Worm (Caenorhabditis elegans) whole organism, L1 larva: Measurements from ENCODE around the gene cbn-1.

Source experiments
- C16A3.4 ChIP-seq: fragments of 150-350 bp; optimal IDR thresholded peaks from 2 replicates; lab custom pipeline; 2014; ENCODE audit warnings: missing biosample characterization, missing genetic modification characterization
- alr-1 ChIP-seq: fragments of 200-800 bp; sonication (Bioruptor generic); optimal IDR thresholded peaks from 2 replicates; lab custom pipeline; 2018; ENCODE audit warnings: borderline replicate concordance, mild to moderate bottlenecking, missing genetic modification characterization, missing compliant biosample characterization
- blmp-1 ChIP-seq: fragments of 150-350 bp; optimal IDR thresholded peaks from 2 replicates; lab custom pipeline; 2014; ENCODE audit warnings: missing biosample characterization, missing genetic modification characterization
- ceh-82 ChIP-seq, 3 experiments: fragments of 150-350 bp in 1 of 3; sonication (generic microtip) in 2 of 3; optimal IDR thresholded peaks; 2 replicates each; lab custom pipeline; 2014 to 2017; ENCODE audit warnings: missing biosample characterization in 3 of 3, missing genetic modification characterization in 3 of 3
- dpl-1 ChIP-seq, 3 experiments: fragments of 150-350 bp in 2 of 3; sonication (generic microtip) in 1 of 3; optimal IDR thresholded peaks; 2 replicates each; lab custom pipeline; 2014 to 2017; ENCODE audit warnings: missing biosample characterization in 3 of 3, missing genetic modification characterization in 3 of 3, missing genetic modification reagents in 3 of 3
- dsc-1 ChIP-seq: sonication (generic microtip); optimal IDR thresholded peaks from 2 replicates; lab custom pipeline; 2016; ENCODE audit warnings: mild to moderate bottlenecking, missing genetic modification characterization, missing compliant biosample characterization
- efl-1 ChIP-seq, 4 experiments: fragments of 150-350 bp; optimal IDR thresholded peaks in 3 of 4; peaks in 1 of 4; 1 replicate in 1 of 4; 2 replicates in 3 of 4; lab custom pipeline; 2014; ENCODE audit warnings: missing biosample characterization in 2 of 4, missing genetic modification characterization in 2 of 4, missing genetic modification reagents in 2 of 4
- elt-3 ChIP-seq, 6 experiments: fragments of 150-350 bp in 1 of 6; sonication (generic microtip); optimal IDR thresholded peaks; 2 replicates each; lab custom pipeline; 2017 to 2018; ENCODE audit warnings: missing biosample characterization in 6 of 6, missing genetic modification characterization in 6 of 6, inconsistent platforms in 1 of 6
- ets-5 ChIP-seq: fragments of 200-800 bp; sonication (Bioruptor generic); IDR thresholded peaks from 2 replicates; pipeline ENCODE4 v1.3.6; 2022; ENCODE audit warnings: missing genetic modification characterization, missing compliant biosample characterization
- fkh-4 ChIP-seq: sonication (generic microtip); optimal IDR thresholded peaks from 2 replicates; lab custom pipeline; 2016; ENCODE audit warnings: missing compliant biosample characterization, missing genetic modification characterization, borderline replicate concordance
- fkh-8 ChIP-seq: sonication (generic microtip); optimal IDR thresholded peaks from 2 replicates; lab custom pipeline; 2016; ENCODE audit warnings: mild to moderate bottlenecking, missing genetic modification characterization, missing compliant biosample characterization
- hlh-17 ChIP-seq: fragments of 200-800 bp; sonication (Bioruptor generic); optimal IDR thresholded peaks from 2 replicates; lab custom pipeline; 2018; ENCODE audit warnings: missing genetic modification characterization, mild to moderate bottlenecking, missing compliant biosample characterization, moderate library complexity, borderline replicate concordance
- irx-1 ChIP-seq: sonication (generic microtip); optimal IDR thresholded peaks from 2 replicates; lab custom pipeline; 2016; ENCODE audit warnings: missing genetic modification characterization, missing compliant biosample characterization
- lin-13 ChIP-seq: fragments of 150-350 bp; optimal IDR thresholded peaks from 2 replicates; lab custom pipeline; 2014; ENCODE audit warnings: missing biosample characterization, missing genetic modification reagents, missing genetic modification characterization
- lin-14 ChIP-seq: fragments of 200-800 bp; sonication (Bioruptor generic); optimal IDR thresholded peaks from 2 replicates; lab custom pipeline; 2018; ENCODE audit warnings: mild to moderate bottlenecking, missing genetic modification characterization, moderate library complexity, missing compliant biosample characterization
- lin-35 ChIP-seq, 2 experiments: fragments of 150-350 bp; optimal IDR thresholded peaks; 2 replicates each; lab custom pipeline; 2014; ENCODE audit warnings: missing biosample characterization in 2 of 2, missing genetic modification characterization in 2 of 2, missing genetic modification reagents in 2 of 2
- lin-39 ChIP-seq: fragments of 150-350 bp; optimal IDR thresholded peaks from 2 replicates; lab custom pipeline; 2014; ENCODE audit warnings: missing biosample characterization, missing genetic modification reagents, missing genetic modification characterization
- lir-3 ChIP-seq: sonication (generic microtip); optimal IDR thresholded peaks from 2 replicates; lab custom pipeline; 2016; ENCODE audit warnings: mild to moderate bottlenecking, missing genetic modification characterization, moderate library complexity, missing compliant biosample characterization; ENCODE audit not compliant: poor library complexity
- mab-9 ChIP-seq: fragments of 200-800 bp; sonication (Bioruptor generic); IDR thresholded peaks from 2 replicates; pipeline ENCODE4 v1.3.6; 2022; ENCODE audit warnings: missing genetic modification reagents, missing genetic modification characterization, missing compliant biosample characterization
- mep-1 ChIP-seq: fragments of 150-350 bp; optimal IDR thresholded peaks from 2 replicates; lab custom pipeline; 2014; ENCODE audit warnings: missing biosample characterization, missing genetic modification characterization
- nhr-11 ChIP-seq: fragments of 150-350 bp; optimal IDR thresholded peaks from 2 replicates; lab custom pipeline; 2014; ENCODE audit warnings: missing biosample characterization, missing genetic modification characterization
- nhr-20 ChIP-seq: sonication (generic microtip); optimal IDR thresholded peaks from 2 replicates; lab custom pipeline; 2016; ENCODE audit warnings: mild to moderate bottlenecking, missing genetic modification characterization, missing compliant biosample characterization
- nhr-71 ChIP-seq: sonication (generic microtip); optimal IDR thresholded peaks from 2 replicates; lab custom pipeline; 2016; ENCODE audit warnings: mild to moderate bottlenecking, missing genetic modification characterization, moderate library complexity, missing compliant biosample characterization
- nhr-76 ChIP-seq: sonication (generic microtip); optimal IDR thresholded peaks from 2 replicates; lab custom pipeline; 2017; ENCODE audit warnings: missing biosample characterization, missing genetic modification characterization
- nhr-77 ChIP-seq: fragments of 150-350 bp; optimal IDR thresholded peaks from 2 replicates; lab custom pipeline; 2014; ENCODE audit warnings: missing biosample characterization, missing genetic modification characterization
- nhr-84 ChIP-seq: sonication (generic microtip); optimal IDR thresholded peaks from 2 replicates; lab custom pipeline; 2017; ENCODE audit warnings: missing biosample characterization, missing genetic modification characterization
- nhr-85 ChIP-seq: sonication (generic microtip); peaks from one replicate; lab custom pipeline; 2016; ENCODE audit warnings: missing genetic modification characterization, inconsistent platforms, missing compliant biosample characterization
- pag-3 ChIP-seq: sonication (generic microtip); optimal IDR thresholded peaks from 2 replicates; lab custom pipeline; 2017; ENCODE audit warnings: missing genetic modification characterization, mild to moderate bottlenecking, missing compliant biosample characterization, antibody characterized with exemption, borderline replicate concordance; ENCODE audit not compliant: insufficient read depth
- rnt-1 ChIP-seq: sonication (generic microtip); optimal IDR thresholded peaks from 2 replicates; lab custom pipeline; 2016; ENCODE audit warnings: mild to moderate bottlenecking, missing genetic modification characterization, moderate library complexity, missing compliant biosample characterization
- sox-4 ChIP-seq: sonication (generic microtip); optimal IDR thresholded peaks from 2 replicates; lab custom pipeline; 2016; ENCODE audit warnings: missing genetic modification characterization, missing compliant biosample characterization
- sup-37 ChIP-seq: fragments of 200-800 bp; sonication (Bioruptor generic); optimal IDR thresholded peaks from 2 replicates; lab custom pipeline; 2018; ENCODE audit warnings: mild to moderate bottlenecking, missing genetic modification characterization, missing compliant biosample characterization
- swsn-7 ChIP-seq: sonication (generic microtip); optimal IDR thresholded peaks from 2 replicates; lab custom pipeline; 2016; ENCODE audit warnings: missing genetic modification characterization, missing compliant biosample characterization
- tbx-2 ChIP-seq: sonication (generic microtip); optimal IDR thresholded peaks from 2 replicates; lab custom pipeline; 2016; ENCODE audit warnings: missing genetic modification characterization, missing compliant biosample characterization
- unc-130 ChIP-seq: fragments of 150-350 bp; optimal IDR thresholded peaks from 2 replicates; lab custom pipeline; 2017; ENCODE audit warnings: missing biosample characterization, missing genetic modification characterization, inconsistent platforms
- unc-98 ChIP-seq: fragments of 200-800 bp; sonication (Bioruptor generic); IDR thresholded peaks from 2 replicates; pipeline ENCODE4 v1.3.6; 2022; ENCODE audit warnings: missing genetic modification characterization, missing compliant biosample characterization
- zag-1 ChIP-seq: fragments of 150-350 bp; optimal IDR thresholded peaks from 2 replicates; lab custom pipeline; 2014; ENCODE audit warnings: missing biosample characterization, missing genetic modification characterization
- ztf-4 ChIP-seq: fragments of 150-350 bp; optimal IDR thresholded peaks from 2 replicates; lab custom pipeline; 2014; ENCODE audit warnings: missing biosample characterization, missing genetic modification characterization

Gene cbn-1

DNA sequence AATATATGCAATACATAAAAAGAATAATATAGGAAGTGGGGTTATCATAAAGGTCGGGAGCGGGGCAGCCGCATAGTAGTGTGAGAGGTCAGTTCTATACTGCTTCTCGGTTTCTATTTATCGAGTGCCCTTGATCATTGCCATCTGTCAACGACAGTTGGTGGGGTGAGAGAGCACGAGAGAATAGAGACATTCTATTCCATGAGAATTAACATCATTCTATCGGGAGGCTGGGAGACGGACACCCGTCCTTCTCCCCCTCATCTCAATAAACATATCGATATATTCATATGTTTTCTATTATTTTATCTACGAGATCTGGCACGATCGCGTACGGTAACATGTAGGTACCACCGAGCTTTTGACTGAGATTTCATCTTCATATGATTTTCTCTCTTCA lies 20.2 kb downstream of the cbn-1 start, which contains the start of gene mps-2:
TSS of gene mps-2 (minus strand) at position 101 of the 400 bp plus-strand sequence.
- TF ChIP-seq nhr-71 (tag; lab: Kevin White, UChicago) (peak; percentile 8), dsc-1 (tag; lab: Kevin White, UChicago) (peak; percentile 46)

DNA sequence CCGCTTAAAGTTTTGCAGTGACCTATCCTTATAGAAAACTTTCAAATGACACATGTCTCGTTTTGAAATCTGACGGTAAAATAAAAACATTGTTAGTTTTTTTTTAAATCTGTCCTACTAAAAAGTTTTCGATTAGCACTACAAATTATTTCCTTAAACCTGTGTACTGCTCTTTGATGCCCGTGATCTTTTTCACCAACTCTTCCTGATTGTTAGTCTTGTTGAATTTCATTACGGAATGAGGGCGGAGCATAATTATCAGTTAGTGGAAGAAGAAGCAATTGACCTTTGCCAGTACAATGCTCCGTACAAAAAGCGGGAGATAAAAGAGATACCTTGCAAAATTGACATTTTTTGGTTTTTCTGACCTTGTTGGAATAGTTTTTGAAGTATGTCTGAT lies 25.2 kb downstream of the cbn-1 start, which contains the start of gene K01A2.4:
TSS of gene K01A2.4 (plus strand) at position 301 of the 400 bp plus-strand sequence.
- TF ChIP-seq fkh-8 (tag; lab: Kevin White, UChicago): no peak
- no peak for TF ChIP-seq alr-1 (tag; lab: Kevin White, UChicago)
- TF ChIP-seq tbx-2 (tag; lab: Kevin White, UChicago): no peak
- no peak for TF ChIP-seq sox-4 (tag; lab: Kevin White, UChicago)
- TF ChIP-seq nhr-84 (tag; lab: Kevin White, UChicago): no peak
- TF ChIP-seq nhr-85 (tag; lab: Kevin White, UChicago): no peak
- TF ChIP-seq fkh-4 (tag; lab: Kevin White, UChicago): no peak
- TF ChIP-seq mep-1 (tag; lab: Kevin White, UChicago): no peak
- TF ChIP-seq swsn-7: no peak
- no peak for TF ChIP-seq irx-1 (tag; lab: Kevin White, UChicago)

DNA sequence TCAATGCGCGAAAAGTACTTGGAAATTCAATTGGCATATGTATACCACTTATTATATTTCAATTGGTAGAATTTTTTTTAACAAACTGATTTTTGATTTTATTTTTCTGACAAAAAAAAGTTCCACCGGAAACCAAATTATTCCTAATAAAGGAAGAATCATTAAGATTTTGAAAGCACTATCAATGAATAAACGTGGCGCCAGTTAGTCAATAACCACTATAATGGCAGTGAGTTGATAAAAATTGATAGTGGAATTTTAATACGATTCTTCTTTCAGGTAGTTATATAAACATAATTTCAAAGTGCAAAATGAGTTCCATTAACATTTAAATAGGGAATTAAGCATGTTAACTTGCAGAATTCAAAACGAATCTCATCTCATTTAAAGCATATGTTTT lies 26.7 kb downstream of the cbn-1 start, which contains the start of gene col-69:
TSS of gene col-69 (minus strand) at position 101 of the 400 bp plus-strand sequence.
- TF ChIP-seq efl-1 (optimal IDR thresholded peaks at IDR 0.05; lab: Kevin White, UChicago) (no peak), efl-1 (GFP tag; optimal IDR thresholded peaks at IDR 0.05 in 1 of 2; lab: Kevin White, UChicago) (peak in 1 of 2 experiments; percentile 17), zag-1 (no peak), fkh-8 (tag; lab: Kevin White, UChicago) (no peak)

DNA sequence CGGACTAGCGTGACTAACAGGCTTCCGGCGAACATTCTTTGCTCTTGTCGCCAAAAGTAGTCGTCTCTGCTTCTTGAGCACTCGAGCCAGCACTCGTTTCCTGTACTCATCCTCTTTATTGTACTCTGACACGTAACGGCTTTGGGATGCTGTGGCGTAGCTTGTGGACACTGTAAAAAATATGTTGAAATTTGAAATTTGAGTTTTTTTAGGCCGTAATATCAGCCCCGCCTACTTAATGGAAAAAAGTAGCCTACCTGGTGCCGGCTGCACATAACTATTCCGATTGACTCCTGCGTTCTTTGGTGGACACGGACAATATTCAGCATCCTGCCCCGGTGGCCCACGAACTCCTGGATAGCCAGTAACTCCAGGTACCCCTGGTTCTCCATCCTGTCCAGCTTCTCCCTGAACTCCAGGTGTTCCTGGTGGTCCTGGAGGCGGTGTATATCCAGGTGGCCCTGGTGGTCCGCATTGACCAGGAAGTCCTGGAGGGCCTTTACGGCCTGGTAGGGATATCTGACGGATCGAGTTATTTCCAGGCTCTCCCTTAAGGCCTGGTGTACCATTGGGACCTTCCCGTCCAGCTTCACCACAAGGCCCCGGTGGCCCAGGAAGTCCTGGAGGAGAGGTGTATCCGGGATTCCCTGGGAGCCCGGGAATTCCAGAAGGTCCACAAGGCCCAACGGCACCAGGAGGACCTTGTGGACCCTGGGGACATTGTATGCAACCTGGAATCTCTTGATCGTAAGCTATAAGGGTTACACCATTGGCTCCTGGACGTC lies 28.2 kb downstream of the cbn-1 start:
- TF ChIP-seq lin-13 (GFP tag; lab: Kevin White, UChicago): no peak
- no peak for TF ChIP-seq alr-1 (tag; lab: Kevin White, UChicago)
- TF ChIP-seq unc-130 (tag; lab: Kevin White, UChicago): no peak
- TF ChIP-seq nhr-77: no peak
- no peak for TF ChIP-seq nhr-11 (tag; lab: Kevin White, UChicago)
- TF ChIP-seq lin-35 (GFP tag; optimal IDR thresholded peaks at IDR 0.05; lab: Kevin White, UChicago): no peak
- no peak for TF ChIP-seq mab-9 (GFP tag; lab: Robert Waterston, UW)
- TF ChIP-seq mep-1 (tag; lab: Kevin White, UChicago): no peak
- TF ChIP-seq sup-37 (GFP tag; lab: Kevin White, UChicago): no peak
- TF ChIP-seq fkh-4 (tag; lab: Kevin White, UChicago): no peak
- no peak for TF ChIP-seq nhr-76 (tag; lab: Kevin White, UChicago)
- no peak for TF ChIP-seq ets-5 (GFP tag; lab: Robert Waterston, UW)
- no peak for TF ChIP-seq zag-1
- no peak for TF ChIP-seq dpl-1 (GFP tag; optimal IDR thresholded peaks at IDR 0.05; lab: Kevin White, UChicago)
- TF ChIP-seq hlh-17 (GFP tag; lab: Kevin White, UChicago): no peak
- TF ChIP-seq nhr-20: no peak

DNA sequence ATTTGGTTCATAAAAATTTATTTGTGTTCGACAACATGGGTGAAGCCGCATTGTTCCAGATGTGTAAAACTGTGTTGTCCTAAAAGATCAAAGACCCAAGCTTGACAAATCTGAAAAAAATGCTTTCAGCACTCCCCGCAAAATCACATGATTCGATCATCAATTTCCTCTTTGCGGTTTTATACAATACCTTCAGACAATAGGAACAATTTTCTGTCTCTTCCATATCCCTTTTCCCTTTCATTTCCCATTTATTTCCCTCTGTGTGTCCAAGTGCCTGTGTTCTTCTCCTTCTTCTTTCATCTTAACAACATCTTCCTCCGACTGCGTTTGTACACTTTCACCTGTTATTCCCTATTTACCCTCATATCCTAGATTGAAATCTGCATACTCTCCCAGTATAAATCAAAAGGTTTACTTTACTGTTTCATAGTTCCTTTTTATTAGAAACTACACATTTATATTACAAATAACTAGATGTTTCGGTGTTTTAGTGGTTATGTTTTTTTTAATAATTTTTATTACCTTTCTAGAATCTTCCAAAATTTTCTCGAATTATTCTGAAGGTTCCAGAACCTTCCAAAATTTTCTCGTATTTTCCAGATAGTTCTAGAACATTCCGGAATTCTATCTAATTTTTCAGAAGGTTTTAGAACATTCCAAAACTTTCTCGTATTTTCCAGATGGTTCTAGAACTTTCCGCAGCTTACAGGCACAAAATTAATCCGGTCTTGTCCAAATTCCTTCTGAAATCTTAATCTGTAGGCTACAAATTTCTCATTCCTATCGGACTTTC lies 31.1 kb downstream of the cbn-1 start, which contains the start of gene K01A2.5:
TSS of gene K01A2.5 (plus strand) at position 297 of the 796 bp plus-strand sequence.
- TF ChIP-seq rnt-1 (tag; lab: Kevin White, UChicago) (peak; percentile 7), unc-98 (no peak), nhr-20 (peak; percentile 36), mep-1 (tag; lab: Kevin White, UChicago) (peak; percentile 48), hlh-17 (GFP tag; lab: Kevin White, UChicago) (no peak), lin-39 (tag; lab: Kevin White, UChicago) (no peak), nhr-85 (tag; lab: Kevin White, UChicago) (peak; percentile 91), ztf-4 (tag; lab: Kevin White, UChicago) (no peak), elt-3 (tag; optimal IDR thresholded peaks at IDR 0.05; lab: Kevin White, UChicago) (peak in 2 of 6 experiments; percentile 11 to 35), lin-35 (GFP tag; optimal IDR thresholded peaks at IDR 0.05; lab: Kevin White, UChicago) (peak in 1 of 2 experiments; percentile 8), lir-3 (tag; lab: Kevin White, UChicago) (peak; percentile 6), lin-14 (peak; percentile 79), blmp-1 (peak; percentile 99), dpl-1 (GFP tag; optimal IDR thresholded peaks at IDR 0.05; lab: Kevin White, UChicago) (peak in 1 of 3 experiments; percentile 2), ceh-82 (tag; optimal IDR thresholded peaks at IDR 0.05; lab: Kevin White, UChicago) (peak in 1 of 3 experiments; percentile 1), pag-3 (tag; lab: Kevin White, UChicago) (no peak), C16A3.4 (tag; lab: Kevin White, UChicago) (peak; percentile 2)
